Worm (Caenorhabditis elegans): ENCODE measurements around the gene bcmo-2.

bcmo-2 gene

DNA sequence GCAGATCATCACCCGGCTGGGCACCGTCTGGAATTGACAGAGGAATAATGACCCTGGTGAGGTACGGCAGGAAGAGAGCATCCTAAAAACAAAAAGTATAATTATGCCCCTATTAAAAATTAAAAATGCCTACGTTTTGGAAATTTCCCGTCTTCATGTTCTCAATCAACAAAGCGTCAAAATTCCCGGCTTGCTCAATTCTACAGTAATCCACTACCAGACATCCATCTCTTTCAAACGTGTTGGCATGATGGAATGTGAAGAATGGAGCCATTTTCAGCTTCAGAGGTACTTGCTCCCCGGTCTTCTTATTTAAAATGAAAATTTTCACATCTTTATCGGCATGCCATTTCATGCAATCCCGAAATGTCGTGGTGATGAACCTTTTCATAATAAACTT, 1.3 kb downstream of the bcmo-2 start:
- TF ChIP-seq lin-32 (GFP tag; optimal IDR thresholded peaks at IDR 0.05), result no peak
- no peak for TF ChIP-seq elt-1 (tag; optimal IDR thresholded peaks at IDR 0.05; ENCODE audit: borderline replicate concordance, insufficient read depth)
- no peak for TF ChIP-seq mls-2 (tag; optimal IDR thresholded peaks at IDR 0.05)
- no peak for TF ChIP-seq ztf-11 (tag; optimal IDR thresholded peaks at IDR 0.05)
- TF ChIP-seq lin-13 (tag; optimal IDR thresholded peaks at IDR 0.05), result no peak
- no peak for TF ChIP-seq snpc-4 (tag; optimal IDR thresholded peaks at IDR 0.05)
- TF ChIP-seq cnd-1 (tag; optimal IDR thresholded peaks at IDR 0.05), result no peak

DNA sequence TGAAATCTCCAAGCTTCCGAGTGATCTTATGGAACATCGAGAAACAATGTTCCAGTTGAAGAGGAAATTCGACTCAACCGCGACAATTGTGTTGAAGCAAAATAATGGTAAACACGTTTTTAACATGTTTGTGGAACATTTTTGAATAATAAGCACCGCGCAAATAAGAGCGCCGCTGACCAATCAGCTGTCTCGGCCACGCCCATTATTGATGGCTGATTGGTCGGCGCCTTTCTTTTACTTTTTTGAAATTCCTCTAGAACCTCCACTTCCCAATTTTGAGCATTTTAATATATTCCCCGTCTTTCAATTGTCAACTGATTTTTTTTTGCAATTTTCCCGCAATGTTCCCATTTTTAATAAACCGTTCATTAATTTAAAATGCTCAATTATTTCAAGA, 2.5 kb downstream of the bcmo-2 start:
- TF ChIP-seq ces-1 (GFP tag; optimal IDR thresholded peaks at IDR 0.05) (no peak), lin-32 (GFP tag; optimal IDR thresholded peaks at IDR 0.05) (no peak), elt-1 (tag; optimal IDR thresholded peaks at IDR 0.05; ENCODE audit: borderline replicate concordance, insufficient read depth) (no peak), ceh-43 (GFP tag; optimal IDR thresholded peaks at IDR 0.05) (no peak), lsy-2 (tag; optimal IDR thresholded peaks at IDR 0.05) (no peak), nhr-28 (tag; optimal IDR thresholded peaks at IDR 0.05) (no peak), ham-2 (GFP tag; optimal IDR thresholded peaks at IDR 0.05) (no peak), tbx-8 (GFP tag; optimal IDR thresholded peaks at IDR 0.05) (no peak), nhr-76 (tag; optimal IDR thresholded peaks at IDR 0.05) (no peak), hlh-1 (tag; optimal IDR thresholded peaks at IDR 0.05) (no peak), cnd-1 (tag; optimal IDR thresholded peaks at IDR 0.05) (no peak), pha-4 (tag; optimal IDR thresholded peaks at IDR 0.05) (no peak), mep-1 (tag; optimal IDR thresholded peaks at IDR 0.05) (no peak), sem-2 (GFP tag; optimal IDR thresholded peaks at IDR 0.05) (no peak), nhr-2 (tag; optimal IDR thresholded peaks at IDR 0.05) (no peak), ceh-39 (tag; optimal IDR thresholded peaks at IDR 0.05) (no peak), bed-3 (GFP tag; optimal IDR thresholded peaks at IDR 0.05) (no peak), unc-39 (tag; optimal IDR thresholded peaks at IDR 0.05) (no peak)

DNA sequence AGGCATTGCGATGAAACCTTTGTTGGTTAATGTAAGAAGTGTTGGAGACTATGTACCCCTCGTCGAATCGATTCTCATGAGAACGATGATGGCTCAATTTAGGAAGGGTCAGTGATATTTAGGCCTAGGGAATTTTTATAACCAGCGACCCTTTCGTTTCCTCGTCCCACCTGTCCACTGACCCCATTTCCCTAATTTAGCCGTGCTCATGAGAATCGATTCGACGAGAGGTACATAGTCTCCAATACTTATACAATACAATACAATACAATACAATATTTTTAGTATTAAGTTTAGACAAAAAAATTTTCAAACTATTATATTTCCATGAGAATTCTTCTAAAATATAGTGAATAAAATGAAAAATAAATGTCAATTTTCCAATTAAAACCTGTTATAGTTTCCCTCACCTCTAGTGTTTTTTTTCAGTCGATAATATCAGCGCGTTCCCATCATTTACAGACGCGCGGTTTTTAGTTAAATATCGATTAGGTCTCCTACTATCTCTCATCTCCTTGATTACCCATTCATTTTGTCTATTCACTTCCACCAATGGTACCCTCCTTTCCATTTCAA, 3.9 kb downstream of the bcmo-2 start, which contains the start of the genes F53C3.11 and fbxb-103:
TSS of gene F53C3.11 (minus strand) at position 101 of the 576 bp plus-strand sequence.
TSS of gene fbxb-103 (plus strand) at position 526 of the 576 bp plus-strand sequence.
- TF ChIP-seq nhr-76 (tag; optimal IDR thresholded peaks at IDR 0.05), result no peak
- no peak for TF ChIP-seq nhr-28 (tag; optimal IDR thresholded peaks at IDR 0.05)
- no peak for TF ChIP-seq cnd-1 (tag; optimal IDR thresholded peaks at IDR 0.05)
- TF ChIP-seq ceh-39 (tag; optimal IDR thresholded peaks at IDR 0.05), result no peak
- TF ChIP-seq elt-1 (tag; optimal IDR thresholded peaks at IDR 0.05; ENCODE audit: borderline replicate concordance, insufficient read depth), result no peak

DNA sequence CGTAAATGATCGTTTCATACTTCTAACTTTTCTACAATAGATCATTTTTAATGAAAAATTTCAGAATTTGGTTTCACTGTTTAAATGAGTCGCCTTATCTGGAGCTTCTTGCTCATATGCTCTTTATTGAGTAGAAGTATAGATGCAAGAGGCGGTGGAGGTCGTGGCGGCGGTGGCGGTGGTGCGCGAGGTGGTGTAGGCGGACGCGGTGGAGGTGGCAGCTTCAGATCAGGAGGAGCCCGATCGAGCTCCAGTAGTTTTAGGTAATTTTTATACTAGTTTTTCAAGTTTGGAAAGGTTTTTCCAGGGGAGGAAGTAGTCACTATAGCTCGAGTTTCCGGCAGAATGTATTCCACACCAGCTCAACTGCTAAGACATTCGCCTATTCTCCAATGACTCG, 7.8 kb downstream of the bcmo-2 start, which contains the start of gene F53C3.3:
TSS of gene F53C3.3 (plus strand) at position 59 of the 400 bp plus-strand sequence.
- TF ChIP-seq unc-39 (tag; optimal IDR thresholded peaks at IDR 0.05) (no peak), mab-5 (tag; optimal IDR thresholded peaks at IDR 0.05) (no peak), ztf-11 (tag; optimal IDR thresholded peaks at IDR 0.05) (no peak), nhr-2 (tag; optimal IDR thresholded peaks at IDR 0.05) (no peak), ces-1 (GFP tag; optimal IDR thresholded peaks at IDR 0.05) (no peak), ceh-83 (GFP tag; optimal IDR thresholded peaks at IDR 0.05) (no peak), mep-1 (tag; optimal IDR thresholded peaks at IDR 0.05) (no peak), ham-2 (GFP tag; optimal IDR thresholded peaks at IDR 0.05) (no peak), M03D4.4 (tag; optimal IDR thresholded peaks at IDR 0.05) (no peak), nhr-76 (tag; optimal IDR thresholded peaks at IDR 0.05) (no peak), hlh-1 (tag; optimal IDR thresholded peaks at IDR 0.05) (no peak), nhr-28 (tag; optimal IDR thresholded peaks at IDR 0.05) (no peak), elt-3 (tag; optimal IDR thresholded peaks at IDR 0.05) (no peak)

DNA sequence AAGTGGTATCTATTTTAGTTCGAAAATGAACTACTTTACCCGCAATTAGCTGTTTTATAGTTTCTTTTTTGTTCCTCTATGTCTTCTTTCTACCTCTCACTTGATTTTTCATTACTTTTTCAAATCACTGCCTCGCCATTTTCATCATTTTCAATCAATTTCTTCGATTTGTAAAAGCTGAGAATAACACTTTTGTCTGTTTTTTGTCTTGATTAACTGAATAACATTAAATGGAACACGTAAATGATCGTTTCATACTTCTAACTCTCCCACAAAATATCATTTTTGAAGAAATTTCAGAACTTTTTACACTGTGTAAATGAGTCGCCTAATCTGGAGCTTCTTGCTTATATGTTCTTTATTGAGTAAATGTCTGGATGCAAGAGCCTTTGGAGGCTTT, 9.5 kb downstream of the bcmo-2 start, which contains the start of gene F53C3.4:
TSS of gene F53C3.4 (plus strand) at position 301 of the 400 bp plus-strand sequence.
- TF ChIP-seq lsy-2 (tag; optimal IDR thresholded peaks at IDR 0.05), result no peak
- no peak for TF ChIP-seq ztf-11 (tag; optimal IDR thresholded peaks at IDR 0.05)
- no peak for TF ChIP-seq bed-3 (GFP tag; optimal IDR thresholded peaks at IDR 0.05)
- no peak for TF ChIP-seq mep-1 (tag; optimal IDR thresholded peaks at IDR 0.05)
- no peak for TF ChIP-seq nhr-237 (tag; optimal IDR thresholded peaks at IDR 0.05)
- TF ChIP-seq cnd-1 (tag; optimal IDR thresholded peaks at IDR 0.05), result no peak
- no peak for TF ChIP-seq sem-2 (GFP tag; optimal IDR thresholded peaks at IDR 0.05)
- no peak for TF ChIP-seq ceh-83 (GFP tag; optimal IDR thresholded peaks at IDR 0.05)
- TF ChIP-seq zip-8 (tag; optimal IDR thresholded peaks at IDR 0.05), result no peak
- TF ChIP-seq blmp-1 (tag; optimal IDR thresholded peaks at IDR 0.05), result no peak
- TF ChIP-seq hlh-1 (tag; optimal IDR thresholded peaks at IDR 0.05), result no peak
- TF ChIP-seq sptf-1 (tag; optimal IDR thresholded peaks at IDR 0.05), result no peak
- TF ChIP-seq lin-13 (tag; optimal IDR thresholded peaks at IDR 0.05), result no peak
- no peak for TF ChIP-seq ces-1 (GFP tag; optimal IDR thresholded peaks at IDR 0.05)
- no peak for TF ChIP-seq unc-39 (tag; optimal IDR thresholded peaks at IDR 0.05)
- no peak for TF ChIP-seq nhr-28 (tag; optimal IDR thresholded peaks at IDR 0.05)
- no peak for TF ChIP-seq mab-5 (tag; optimal IDR thresholded peaks at IDR 0.05)
- no peak for TF ChIP-seq flh-1 (GFP tag; optimal IDR thresholded peaks at IDR 0.05)
- TF ChIP-seq ham-2 (GFP tag; optimal IDR thresholded peaks at IDR 0.05), result no peak
